Worm (Caenorhabditis elegans): ENCODE data around the gene pmp-2.

Gene pmp-2

ce11 chrII:6928416-6928815 lies 40.8 kb upstream of the pmp-2 start, which contains the start of gene flcn-1 (continued):
- TF ChIP-seq nhr-67 (tag; optimal IDR thresholded peaks at IDR 0.05) = no peak

ce11 chrII:6927603-6928002 lies 40.0 kb upstream of the pmp-2 start, which contains the start of gene F22D3.4:
TSS of gene F22D3.4 (minus strand) at chrII:6927603.
- TF ChIP-seq nhr-237 (tag; optimal IDR thresholded peaks at IDR 0.05) (no peak), ztf-4 (tag; optimal IDR thresholded peaks at IDR 0.05) (no peak), daf-12 (tag; optimal IDR thresholded peaks at IDR 0.05) (no peak), elt-2 (tag; optimal IDR thresholded peaks at IDR 0.05) (peak; percentile 21)

DNA sequence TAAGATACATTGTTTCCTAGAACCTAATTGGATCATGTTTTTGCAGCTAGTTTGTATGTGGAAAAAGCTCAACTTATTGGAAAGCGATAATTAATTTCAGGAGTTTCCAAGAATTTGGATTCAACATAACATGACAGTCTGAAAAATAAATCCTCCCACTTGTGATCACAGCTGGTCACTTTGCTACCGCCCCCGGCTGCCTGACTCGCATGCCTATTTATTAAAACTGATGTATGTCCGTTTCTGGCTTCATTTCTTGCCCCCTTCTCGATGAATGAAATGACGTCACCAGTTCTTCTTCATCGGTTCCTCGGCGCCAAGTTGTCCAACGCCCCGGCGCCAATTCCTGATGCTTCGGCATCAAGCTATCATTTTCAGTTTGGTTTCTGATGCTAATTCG lies 39.4 kb upstream of the pmp-2 start:
- TF ChIP-seq nhr-237 (tag; optimal IDR thresholded peaks at IDR 0.05) (no peak), nhr-23 (tag; optimal IDR thresholded peaks at IDR 0.05) (no peak), ztf-4 (tag; optimal IDR thresholded peaks at IDR 0.05) (no peak), elt-2 (tag; optimal IDR thresholded peaks at IDR 0.05) (no peak), lin-39 (tag; optimal IDR thresholded peaks at IDR 0.05) (no peak), zag-1 (tag; optimal IDR thresholded peaks at IDR 0.05) (no peak), ceh-82 (tag; optimal IDR thresholded peaks at IDR 0.05) (no peak), fkh-10 (GFP tag; optimal IDR thresholded peaks at IDR 0.05) (no peak), egl-27 (tag; optimal IDR thresholded peaks at IDR 0.05) (no peak), egl-5 (tag; optimal IDR thresholded peaks at IDR 0.05) (no peak), daf-12 (tag; optimal IDR thresholded peaks at IDR 0.05) (no peak), fos-1 (tag; optimal IDR thresholded peaks at IDR 0.05) (no peak)

DNA sequence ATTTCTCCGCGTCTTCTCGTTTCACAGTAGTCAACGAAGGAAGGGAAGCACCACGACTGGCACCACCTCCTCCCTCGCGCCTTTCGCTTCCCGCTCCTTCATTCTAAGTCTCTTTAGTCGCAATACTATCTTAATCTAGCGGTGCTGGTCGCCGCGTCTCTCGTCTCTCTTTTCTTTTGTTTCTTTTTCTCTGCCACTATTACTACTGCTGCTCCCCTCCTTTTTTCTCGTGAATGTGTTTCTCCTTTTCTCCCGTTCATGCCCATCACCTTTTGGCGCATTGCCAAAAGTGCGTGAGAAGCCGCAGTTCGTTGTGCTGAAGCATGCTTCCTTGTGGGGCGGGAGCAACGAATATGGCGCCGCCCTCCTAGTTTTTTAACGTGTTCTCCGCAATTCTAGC lies 38.9 kb upstream of the pmp-2 start:
- TF ChIP-seq jun-1 (tag; optimal IDR thresholded peaks at IDR 0.05) = peak; percentile 88
- TF ChIP-seq fkh-10 (GFP tag; optimal IDR thresholded peaks at IDR 0.05) = peak; percentile 44
- peak; percentile 6 for TF ChIP-seq unc-62 (GFP tag; optimal IDR thresholded peaks at IDR 0.05)
- TF ChIP-seq nhr-25 (tag; optimal IDR thresholded peaks at IDR 0.05) = peak; percentile 37
- no peak for TF ChIP-seq nhr-28 (tag; optimal IDR thresholded peaks at IDR 0.05)
- TF ChIP-seq skn-1 (tag; optimal IDR thresholded peaks at IDR 0.05) = peak; percentile 79
- TF ChIP-seq tbx-2 (tag; optimal IDR thresholded peaks at IDR 0.05) = peak; percentile 48
- TF ChIP-seq lin-39 (tag; optimal IDR thresholded peaks at IDR 0.05) = peak; percentile 60
- TF ChIP-seq ceh-16 (tag; optimal IDR thresholded peaks at IDR 0.05) = no peak
- TF ChIP-seq hmg-11 (tag; optimal IDR thresholded peaks at IDR 0.05) = peak; percentile 86
- peak; percentile 38 for TF ChIP-seq lin-15B (tag; optimal IDR thresholded peaks at IDR 0.05)
- peak; percentile 33 for TF ChIP-seq lsy-12 (tag; optimal IDR thresholded peaks at IDR 0.05)
- no peak for TF ChIP-seq daf-12 (tag; optimal IDR thresholded peaks at IDR 0.05)
- peak; percentile 62 for TF ChIP-seq mdl-1 (tag; optimal IDR thresholded peaks at IDR 0.05)
- peak; percentile 59 for TF ChIP-seq egl-27 (tag; optimal IDR thresholded peaks at IDR 0.05)
- TF ChIP-seq pqm-1 (tag; optimal IDR thresholded peaks at IDR 0.05) = peak; percentile 56
- peak; percentile 72 for TF ChIP-seq snpc-4 (tag; optimal IDR thresholded peaks at IDR 0.05)
- TF ChIP-seq nhr-43 (tag; optimal IDR thresholded peaks at IDR 0.05; ENCODE audit: poor library complexity, severe bottlenecking) = no peak
- TF ChIP-seq R02D3.7 (tag; optimal IDR thresholded peaks at IDR 0.05) = peak; percentile 23
- no peak for TF ChIP-seq ceh-82 (tag; optimal IDR thresholded peaks at IDR 0.05)
- TF ChIP-seq zag-1 (tag; optimal IDR thresholded peaks at IDR 0.05) = no peak
- peak; percentile 79 for TF ChIP-seq nfya-1 (tag; optimal IDR thresholded peaks at IDR 0.05; ENCODE audit: insufficient read depth)
- TF ChIP-seq nhr-23 (tag; optimal IDR thresholded peaks at IDR 0.05) = peak; percentile 46
- peak; percentile 68 for TF ChIP-seq pha-4 (tag; optimal IDR thresholded peaks at IDR 0.05)
- peak; percentile 42 for TF ChIP-seq ceh-28 (tag; optimal IDR thresholded peaks at IDR 0.05)
- TF ChIP-seq fos-1 (tag; optimal IDR thresholded peaks at IDR 0.05) = peak; percentile 37
- peak; percentile 92 for TF ChIP-seq elt-2 (tag; optimal IDR thresholded peaks at IDR 0.05)
- no peak for TF ChIP-seq unc-39 (tag; optimal IDR thresholded peaks at IDR 0.05)
- no peak for TF ChIP-seq nhr-76 (tag; optimal IDR thresholded peaks at IDR 0.05)

DNA sequence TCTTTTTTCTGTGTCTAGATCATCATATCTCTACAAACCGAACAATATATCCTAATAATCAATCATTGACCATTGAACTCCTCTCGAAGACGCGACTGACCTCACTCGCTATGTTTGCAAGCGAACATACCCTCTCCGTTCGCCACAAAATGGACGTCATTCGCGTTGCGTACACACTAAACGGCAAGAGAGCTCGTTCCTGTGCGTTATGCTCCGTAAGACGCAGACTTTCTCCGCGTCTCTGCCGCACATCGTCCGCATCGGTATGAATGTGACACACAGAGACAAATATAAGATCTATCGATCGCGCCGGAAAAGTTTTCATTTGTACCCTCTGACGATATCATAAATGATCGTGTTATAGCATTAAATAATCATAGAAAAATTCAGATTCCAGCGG lies 38.4 kb upstream of the pmp-2 start:
- TF ChIP-seq nhr-77 (tag; optimal IDR thresholded peaks at IDR 0.05) (no peak), zag-1 (tag; optimal IDR thresholded peaks at IDR 0.05) (no peak), ceh-28 (tag; optimal IDR thresholded peaks at IDR 0.05) (no peak), nhr-25 (tag; optimal IDR thresholded peaks at IDR 0.05) (no peak), nhr-67 (tag; optimal IDR thresholded peaks at IDR 0.05) (no peak), mdl-1 (tag; optimal IDR thresholded peaks at IDR 0.05) (no peak), ztf-11 (tag; optimal IDR thresholded peaks at IDR 0.05) (no peak), nhr-76 (tag; optimal IDR thresholded peaks at IDR 0.05) (no peak), R02D3.7 (tag; optimal IDR thresholded peaks at IDR 0.05) (no peak)

Measured in whole organism, L3 larva.